Fruit fly (Drosophila melanogaster): ENCODE results near the gene CG31431.

The CG31431 gene

DNA sequence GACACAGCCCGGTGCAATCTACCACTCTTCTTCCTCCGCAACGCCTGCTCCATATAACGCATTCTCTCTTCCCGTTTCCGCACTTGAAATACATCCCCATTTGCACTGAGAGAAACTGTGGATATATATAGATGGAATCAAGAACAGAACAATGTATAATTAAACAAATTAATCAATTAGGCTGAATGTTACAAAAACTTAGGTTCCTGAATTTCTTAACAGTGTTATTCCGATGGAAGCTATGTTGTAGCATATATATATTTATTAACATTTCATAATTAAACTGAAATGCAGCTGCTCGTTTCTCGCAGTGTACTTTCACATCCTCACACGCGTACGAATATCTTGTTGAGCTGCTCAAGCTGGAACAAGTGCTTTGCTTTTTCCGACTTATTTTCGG is 11.0 kb upstream of the CG31431 start (continued):
- peak; percentile 93 for TF ChIP-seq pdm3 (GFP tag; optimal IDR thresholded peaks at IDR 0.05)
- TF ChIP-seq Eip93F (GFP tag; optimal IDR thresholded peaks at IDR 0.05) = peak; percentile 93
- TF ChIP-seq OdsH (GFP tag; optimal IDR thresholded peaks at IDR 0.05) = peak; percentile 92
- peak; percentile 89 for TF ChIP-seq CG8119 (GFP tag; IDR thresholded peaks at IDR 0.05)
- peak; percentile 63 for TF ChIP-seq CG9139 (GFP tag; optimal IDR thresholded peaks at IDR 0.05)
- TF ChIP-seq Sox14 (GFP tag; optimal IDR thresholded peaks at IDR 0.05) = peak; percentile 93
- TF ChIP-seq CG4318 (GFP tag; optimal IDR thresholded peaks at IDR 0.05) = peak; percentile 86
- peak; percentile 83 for TF ChIP-seq CG11902 (GFP tag; optimal IDR thresholded peaks at IDR 0.05)
- TF ChIP-seq Blimp-1 (GFP tag; optimal IDR thresholded peaks at IDR 0.05) = peak; percentile 80
- TF ChIP-seq CG8632 (GFP tag; optimal IDR thresholded peaks at IDR 0.05) = peak; percentile 92
- TF ChIP-seq Hr39 (GFP tag; optimal IDR thresholded peaks at IDR 0.05) = peak; percentile 96
- TF ChIP-seq ss (GFP tag; optimal IDR thresholded peaks at IDR 0.05) = peak; percentile 85 to 88
- peak; percentile 92 for TF ChIP-seq acj6 (GFP tag; optimal IDR thresholded peaks at IDR 0.05)
- no peak for TF ChIP-seq fkh (GFP tag; optimal IDR thresholded peaks at IDR 0.05)
- peak; percentile 77 for TF ChIP-seq CG1621 (tag; optimal IDR thresholded peaks at IDR 0.05)
- TF ChIP-seq CG10669 (GFP tag; optimal IDR thresholded peaks at IDR 0.05) = peak; percentile 75
- TF ChIP-seq Ets21C (GFP tag; optimal IDR thresholded peaks at IDR 0.05) = peak; percentile 95
- TF ChIP-seq Sox15 (GFP tag; optimal IDR thresholded peaks at IDR 0.05) = peak; percentile 87
- TF ChIP-seq dsx (GFP tag; optimal IDR thresholded peaks at IDR 0.05; ENCODE audit: poor library complexity, severe bottlenecking) = peak; percentile 85
- peak; percentile 96 for TF ChIP-seq Eip75B (GFP tag; optimal IDR thresholded peaks at IDR 0.05)
- TF ChIP-seq svp (GFP tag) = peak; percentile 99
- TF ChIP-seq CG31627 (GFP tag; optimal IDR thresholded peaks at IDR 0.05) = peak; percentile 96
- peak; percentile 84 for TF ChIP-seq CG6163 (GFP tag; IDR thresholded peaks at IDR 0.05)
- peak; percentile 71 for TF ChIP-seq CG6808 (GFP tag; optimal IDR thresholded peaks at IDR 0.05)
- TF ChIP-seq net (GFP tag; optimal IDR thresholded peaks at IDR 0.05) = peak; percentile 89
- peak; percentile 81 for TF ChIP-seq CG7368 (GFP tag; optimal IDR thresholded peaks at IDR 0.05)
- peak; percentile 76 for TF ChIP-seq CG16779 (tag; optimal IDR thresholded peaks at IDR 0.05)
- peak; percentile 96 for TF ChIP-seq Sox102F (GFP tag; optimal IDR thresholded peaks at IDR 0.05)
- TF ChIP-seq CG15336 (GFP tag; IDR thresholded peaks at IDR 0.05) = peak; percentile 90
- TF ChIP-seq eg (GFP tag; IDR thresholded peaks at IDR 0.05) = peak; percentile 79
- TF ChIP-seq CG6854 (GFP tag; optimal IDR thresholded peaks at IDR 0.05) = peak; percentile 87
- TF ChIP-seq CG3032 (tag; optimal IDR thresholded peaks at IDR 0.05) = peak; percentile 82
- TF ChIP-seq spab (GFP tag; optimal IDR thresholded peaks at IDR 0.05) = peak; percentile 82
- TF ChIP-seq achi (GFP tag; optimal IDR thresholded peaks at IDR 0.05) = peak; percentile 92
- TF ChIP-seq lz (GFP tag; optimal IDR thresholded peaks at IDR 0.05) = peak; percentile 96
- peak; percentile 88 for TF ChIP-seq CG10631 (GFP tag; optimal IDR thresholded peaks at IDR 0.05)
- peak; percentile 73 for TF ChIP-seq Lpt (GFP tag; optimal IDR thresholded peaks at IDR 0.05)
- TF ChIP-seq vri (GFP tag; optimal IDR thresholded peaks at IDR 0.05) = peak; percentile 91

DNA sequence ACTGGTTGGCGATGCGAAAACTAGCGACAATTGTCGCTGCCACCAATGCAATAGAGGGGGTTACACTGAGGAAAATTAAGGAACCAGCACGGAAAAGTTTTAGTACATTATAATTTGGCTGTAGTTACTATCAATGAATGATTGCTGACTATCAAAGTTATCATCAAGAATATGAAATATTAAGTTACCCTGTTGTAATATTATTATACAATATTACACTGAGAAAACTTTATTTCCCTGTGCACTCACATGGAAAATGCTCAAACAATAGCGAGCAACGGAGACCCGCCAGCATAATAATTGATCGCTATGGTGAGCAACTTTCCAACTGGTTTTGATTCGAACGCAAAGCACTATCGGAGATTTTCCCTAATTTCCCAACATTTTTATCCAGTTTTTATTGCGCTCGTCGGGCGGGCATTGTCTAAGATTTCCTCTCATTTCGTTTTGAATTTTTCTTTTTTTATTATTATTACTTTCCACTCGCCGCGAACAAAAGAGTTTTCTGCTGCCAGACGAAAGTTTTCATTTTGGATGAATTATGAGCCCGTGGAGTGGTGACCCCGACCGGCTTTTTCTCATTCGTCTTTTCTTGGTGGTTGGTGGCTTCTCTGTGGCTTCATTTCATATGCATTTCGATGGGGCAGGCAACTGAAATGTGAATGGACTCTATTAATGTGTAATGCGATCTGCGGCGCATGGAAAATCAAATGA is 8.2 kb upstream of the CG31431 start:
- TF ChIP-seq CG10669 (GFP tag; optimal IDR thresholded peaks at IDR 0.05) (no peak), CG16779 (tag; optimal IDR thresholded peaks at IDR 0.05) (peak; percentile 61), Lpt (GFP tag; optimal IDR thresholded peaks at IDR 0.05) (peak; percentile 88), CG7368 (GFP tag; optimal IDR thresholded peaks at IDR 0.05) (peak; percentile 32), CG6276 (GFP tag; optimal IDR thresholded peaks at IDR 0.05) (peak; percentile 93), CG8632 (GFP tag; optimal IDR thresholded peaks at IDR 0.05) (peak; percentile 32), dsx (GFP tag; optimal IDR thresholded peaks at IDR 0.05; ENCODE audit: poor library complexity, severe bottlenecking) (no peak), fd59A (GFP tag; optimal IDR thresholded peaks at IDR 0.05) (no peak), pdm3 (GFP tag; optimal IDR thresholded peaks at IDR 0.05) (peak; percentile 71), net (GFP tag; optimal IDR thresholded peaks at IDR 0.05) (peak; percentile 80), achi (GFP tag; optimal IDR thresholded peaks at IDR 0.05) (peak; percentile 69), CG8119 (GFP tag; IDR thresholded peaks at IDR 0.05) (peak; percentile 96), acj6 (GFP tag; optimal IDR thresholded peaks at IDR 0.05) (peak; percentile 43), spab (GFP tag; optimal IDR thresholded peaks at IDR 0.05) (peak; percentile 13), CG1621 (tag; optimal IDR thresholded peaks at IDR 0.05) (no peak), CG34406 (GFP tag; optimal IDR thresholded peaks at IDR 0.05) (peak; percentile 13), CG15336 (GFP tag; IDR thresholded peaks at IDR 0.05) (peak; percentile 97), Eip78C (GFP tag) (peak; percentile 89), CG6163 (GFP tag; IDR thresholded peaks at IDR 0.05) (peak; percentile 88), fkh (GFP tag; optimal IDR thresholded peaks at IDR 0.05) (no peak), CG32006 (GFP tag; optimal IDR thresholded peaks at IDR 0.05) (peak; percentile 97), CG3919 (GFP tag; optimal IDR thresholded peaks at IDR 0.05) (peak; percentile 51), OdsH (GFP tag; optimal IDR thresholded peaks at IDR 0.05) (peak; percentile 80), cyc (GFP tag; optimal IDR thresholded peaks at IDR 0.05) (no peak), lz (GFP tag; optimal IDR thresholded peaks at IDR 0.05) (peak; percentile 41), Ets21C (GFP tag; optimal IDR thresholded peaks at IDR 0.05) (peak; percentile 3), CG6808 (GFP tag; optimal IDR thresholded peaks at IDR 0.05) (no peak), eg (GFP tag; IDR thresholded peaks at IDR 0.05) (peak; percentile 96), Sox15 (GFP tag; optimal IDR thresholded peaks at IDR 0.05) (no peak), CG9139 (GFP tag; optimal IDR thresholded peaks at IDR 0.05) (no peak), Sox14 (GFP tag; optimal IDR thresholded peaks at IDR 0.05) (peak; percentile 13), CG6854 (GFP tag; optimal IDR thresholded peaks at IDR 0.05) (no peak)

Measured in whole organism, prepupa.